Comparison of ENCODE assay signal across 2 fruit fly cellular contexts in genomic region chr3L:3862504-3863380, dm6.
TF ChIP-seq lines count a peak whose summit lies in the region.

No protein-coding gene starts in this region.

TF ChIP-seq in whole organism, embryonic, 481 proteins besides CTCF, POLR2A, EP300 and RAD21 (continued from another document and continues in another):
- TF ChIP-seq Oli (tag; optimal IDR thresholded peaks at IDR 0.05; lab: Kevin White, UChicago), result peak; percentile 78
- TF ChIP-seq tna (GFP tag; IDR thresholded peaks at IDR 0.05; lab: Robert Waterston, UW; ENCODE audit: partially characterized antibody), result no peak
- peak; percentile 74 for TF ChIP-seq CG13894 (tag; optimal IDR thresholded peaks at IDR 0.05; lab: Kevin White, UChicago)
- TF ChIP-seq Ets97D (GFP tag; optimal IDR thresholded peaks at IDR 0.05; lab: Kevin White, UChicago), result no peak
- TF ChIP-seq Asciz (GFP tag; optimal IDR thresholded peaks at IDR 0.05; lab: Kevin White, UChicago), result peak; percentile 16
- TF ChIP-seq CG31365 (tag; optimal IDR thresholded peaks at IDR 0.05; lab: Kevin White, UChicago), result no peak
- peak; percentile 35 for TF ChIP-seq CG15269 (tag; optimal IDR thresholded peaks at IDR 0.05; lab: Kevin White, UChicago)
- no peak for TF ChIP-seq gro (GFP tag; optimal IDR thresholded peaks at IDR 0.05; lab: Kevin White, UChicago)
- no peak for TF ChIP-seq HmgD (GFP tag; optimal IDR thresholded peaks at IDR 0.05; lab: Kevin White, UChicago)
- peak; percentile 56 for TF ChIP-seq CG18476 (GFP tag; optimal IDR thresholded peaks at IDR 0.05; lab: Kevin White, UChicago)
- TF ChIP-seq fd3F (GFP tag; optimal IDR thresholded peaks at IDR 0.05; lab: Kevin White, UChicago), result no peak
- TF ChIP-seq croc (GFP tag; conservative IDR thresholded peaks at IDR 0.05; lab: Robert Waterston, UW), result peak; percentile 69
- TF ChIP-seq CG15514 (GFP tag; optimal IDR thresholded peaks at IDR 0.05; lab: Kevin White, UChicago), result no peak
- TF ChIP-seq CG30020 (tag; optimal IDR thresholded peaks at IDR 0.05; lab: Kevin White, UChicago), result peak; percentile 15
- TF ChIP-seq en (GFP tag; optimal IDR thresholded peaks at IDR 0.05; lab: Kevin White, UChicago), result peak; percentile 28
- peak; percentile 81 for TF ChIP-seq grn (GFP tag; optimal IDR thresholded peaks at IDR 0.05; lab: Kevin White, UChicago)
- TF ChIP-seq Lhr (GFP tag; optimal IDR thresholded peaks at IDR 0.05; lab: Kevin White, UChicago), result peak; percentile 55
- 0 out of 3 replicates have a peak, but pooled peaks have one; percentile 28 for TF ChIP-seq CG11093 (GFP tag; IDR thresholded peaks at IDR 0.05; lab: Robert Waterston, UW)
- TF ChIP-seq CG12659 (GFP tag; optimal IDR thresholded peaks at IDR 0.05; lab: Kevin White, UChicago), result peak; percentile 29
- TF ChIP-seq disco-r (GFP tag; optimal IDR thresholded peaks at IDR 0.05; lab: Kevin White, UChicago), result no peak
- TF ChIP-seq ap (GFP tag; IDR thresholded peaks at IDR 0.05; lab: Robert Waterston, UW), result peak; percentile 31; the same call in 1 of the 2 replicates
- TF ChIP-seq grau (tag; optimal IDR thresholded peaks at IDR 0.05; lab: Kevin White, UChicago), result peak; percentile 72
- TF ChIP-seq gsb (GFP tag; IDR thresholded peaks at IDR 0.05; lab: Robert Waterston, UW), result no peak
- TF ChIP-seq CG1024 (GFP tag; IDR thresholded peaks at IDR 0.05; lab: Robert Waterston, UW), result peak; percentile 61; the same call in 1 of the 2 replicates
- peak; percentile 74 for TF ChIP-seq Xbp1 (GFP tag; optimal IDR thresholded peaks at IDR 0.05; lab: Kevin White, UChicago)
- no peak for TF ChIP-seq CG32532 (GFP tag; IDR thresholded peaks at IDR 0.05; lab: Robert Waterston, UW)
- TF ChIP-seq CG10274 (GFP tag; optimal IDR thresholded peaks at IDR 0.05; lab: Kevin White, UChicago), result no peak
- no peak for TF ChIP-seq zen2 (GFP tag; IDR thresholded peaks at IDR 0.05; lab: Robert Waterston, UW; ENCODE audit: partially characterized antibody)
- TF ChIP-seq nerfin-2 (GFP tag; IDR thresholded peaks at IDR 0.05; lab: Robert Waterston, UW; ENCODE audit: partially characterized antibody), result no peak
- peak; percentile 87 for TF ChIP-seq D19A (tag; optimal IDR thresholded peaks at IDR 0.05; lab: Kevin White, UChicago)
- TF ChIP-seq chm (GFP tag; IDR thresholded peaks at IDR 0.05; lab: Robert Waterston, UW), result peak; percentile 71; the same call in 1 of the 2 replicates
- peak; percentile 69 for TF ChIP-seq trem (tag; optimal IDR thresholded peaks at IDR 0.05; lab: Kevin White, UChicago)
- TF ChIP-seq CG17385 (GFP tag; optimal IDR thresholded peaks at IDR 0.05; lab: Kevin White, UChicago), result peak; percentile 49
- no peak for TF ChIP-seq fd102C (GFP tag; optimal IDR thresholded peaks at IDR 0.05; lab: Kevin White, UChicago)
- TF ChIP-seq sim (GFP tag; IDR thresholded peaks at IDR 0.05; lab: Robert Waterston, UW), result peak; percentile 37; the same call in 1 of the 2 replicates
- no peak for TF ChIP-seq CG6765 (GFP tag; optimal IDR thresholded peaks at IDR 0.05; lab: Kevin White, UChicago)
- TF ChIP-seq bbx (GFP tag; IDR thresholded peaks at IDR 0.05; lab: Robert Waterston, UW; ENCODE audit: partially characterized antibody), result no peak
- TF ChIP-seq Doc2 (GFP tag; IDR thresholded peaks at IDR 0.05; lab: Robert Waterston, UW), result no peak
- peak; percentile 35 for TF ChIP-seq CG30403 (GFP tag; optimal IDR thresholded peaks at IDR 0.05; lab: Kevin White, UChicago)
- TF ChIP-seq NfI (GFP tag; optimal IDR thresholded peaks at IDR 0.05; lab: Kevin White, UChicago), result peak; percentile 41
- TF ChIP-seq fru (optimal IDR thresholded peaks at IDR 0.05; lab: Kevin White, UChicago), result no peak
- TF ChIP-seq Nf-YC (tag; optimal IDR thresholded peaks at IDR 0.05; lab: Kevin White, UChicago), result no peak
- TF ChIP-seq CG6683 (GFP tag; optimal IDR thresholded peaks at IDR 0.05; lab: Kevin White, UChicago), result no peak
- TF ChIP-seq mirr (GFP tag; optimal IDR thresholded peaks at IDR 0.05; lab: Kevin White, UChicago), result no peak
- TF ChIP-seq CG4730 (GFP tag; IDR thresholded peaks at IDR 0.05; lab: Robert Waterston, UW), result no peak
- peak; percentile 75 for TF ChIP-seq Blimp-1 (GFP tag; optimal IDR thresholded peaks at IDR 0.05; lab: Kevin White, UChicago)
- no peak for TF ChIP-seq Elba2 (GFP tag; optimal IDR thresholded peaks at IDR 0.05; lab: Kevin White, UChicago)
- peak; percentile 21 for TF ChIP-seq sqz (GFP tag; optimal IDR thresholded peaks at IDR 0.05; lab: Kevin White, UChicago)
- TF ChIP-seq CG2889 (GFP tag; IDR thresholded peaks at IDR 0.05; lab: Robert Waterston, UW), result no peak
- TF ChIP-seq pzg (GFP tag; optimal IDR thresholded peaks at IDR 0.05; lab: Kevin White, UChicago), result no peak
- TF ChIP-seq ato (GFP tag; IDR thresholded peaks at IDR 0.05; lab: Robert Waterston, UW; ENCODE audit: partially characterized antibody), result no peak
- no peak for TF ChIP-seq Dek (tag; optimal IDR thresholded peaks at IDR 0.05; lab: Kevin White, UChicago)
- peak; percentile 38 for TF ChIP-seq HHEX (GFP tag; optimal IDR thresholded peaks at IDR 0.05; lab: Kevin White, UChicago)
- TF ChIP-seq unc-4 (GFP tag; IDR thresholded peaks at IDR 0.05; lab: Robert Waterston, UW; ENCODE audit: partially characterized antibody), result no peak
- TF ChIP-seq CG2199 (GFP tag; IDR thresholded peaks at IDR 0.05; lab: Robert Waterston, UW), result no peak
- TF ChIP-seq CG4424 (GFP tag; optimal IDR thresholded peaks at IDR 0.05; lab: Kevin White, UChicago), result peak; percentile 47
- no peak for TF ChIP-seq CG2116 (GFP tag; optimal IDR thresholded peaks at IDR 0.05; lab: Kevin White, UChicago)
- TF ChIP-seq CG17359 (tag; optimal IDR thresholded peaks at IDR 0.05; lab: Kevin White, UChicago), result peak; percentile 40
- TF ChIP-seq CG7357 (GFP tag; IDR thresholded peaks at IDR 0.05; lab: Robert Waterston, UW), result peak; percentile 50; the same call in 1 of the 3 replicates
- no peak for TF ChIP-seq Poxn (GFP tag; IDR thresholded peaks at IDR 0.05; lab: Robert Waterston, UW)
- TF ChIP-seq CG4360 (GFP tag; IDR thresholded peaks at IDR 0.05; lab: Robert Waterston, UW), result peak; percentile 28
- TF ChIP-seq CG2712 (tag; optimal IDR thresholded peaks at IDR 0.05; lab: Kevin White, UChicago), result peak; percentile 84
- TF ChIP-seq Gug (GFP tag; IDR thresholded peaks at IDR 0.05; lab: Robert Waterston, UW), result no peak
- TF ChIP-seq Pdp1 (GFP tag; optimal IDR thresholded peaks at IDR 0.05; lab: Kevin White, UChicago), result peak in 1 of 2 experiments; percentile 75
- TF ChIP-seq CG8944 (GFP tag; optimal IDR thresholded peaks at IDR 0.05; lab: Kevin White, UChicago), result peak; percentile 58
- TF ChIP-seq CG30431 (GFP tag; optimal IDR thresholded peaks at IDR 0.05; lab: Kevin White, UChicago), result peak; percentile 49

TF ChIP-seq in whole organism, prepupa, 60 proteins besides CTCF, POLR2A, EP300 and RAD21 (continued from another document):
- TF ChIP-seq acj6 (GFP tag; optimal IDR thresholded peaks at IDR 0.05; lab: Kevin White, UChicago), result peak; percentile 38
- TF ChIP-seq CG31627 (GFP tag; optimal IDR thresholded peaks at IDR 0.05; lab: Kevin White, UChicago), result peak; percentile 24
- TF ChIP-seq svp (GFP tag; lab: Kevin White, UChicago), result peak; percentile 63
- TF ChIP-seq Eip75B (GFP tag; optimal IDR thresholded peaks at IDR 0.05; lab: Kevin White, UChicago), result no peak
- TF ChIP-seq Eip93F (GFP tag; optimal IDR thresholded peaks at IDR 0.05; lab: Kevin White, UChicago), result no peak
- no peak for TF ChIP-seq eg (GFP tag; IDR thresholded peaks at IDR 0.05; lab: Robert Waterston, UW)
- TF ChIP-seq CG34406 (GFP tag; optimal IDR thresholded peaks at IDR 0.05; lab: Kevin White, UChicago), result peak; percentile 16
- peak; percentile 41 for TF ChIP-seq CG3919 (GFP tag; optimal IDR thresholded peaks at IDR 0.05; lab: Kevin White, UChicago)
- peak; percentile 31 for TF ChIP-seq CG32006 (GFP tag; optimal IDR thresholded peaks at IDR 0.05; lab: Kevin White, UChicago)
- no peak for TF ChIP-seq CG11294 (GFP tag; IDR thresholded peaks at IDR 0.05; lab: Robert Waterston, UW)
- no peak for TF ChIP-seq CG6276 (GFP tag; optimal IDR thresholded peaks at IDR 0.05; lab: Kevin White, UChicago)
- peak; percentile 14 for TF ChIP-seq Hr39 (GFP tag; optimal IDR thresholded peaks at IDR 0.05; lab: Kevin White, UChicago)
- TF ChIP-seq Smox (GFP tag; optimal IDR thresholded peaks at IDR 0.05; lab: Kevin White, UChicago), result no peak
- TF ChIP-seq dac (GFP tag; optimal IDR thresholded peaks at IDR 0.05; lab: Kevin White, UChicago), result no peak
- 0 out of 3 replicates have a peak, but pooled peaks have one; percentile 53 for TF ChIP-seq CG6163 (GFP tag; IDR thresholded peaks at IDR 0.05; lab: Robert Waterston, UW)
- no peak for TF ChIP-seq CG4318 (GFP tag; optimal IDR thresholded peaks at IDR 0.05; lab: Kevin White, UChicago)
- no peak for TF ChIP-seq Ets21C (GFP tag; optimal IDR thresholded peaks at IDR 0.05; lab: Kevin White, UChicago)
TF ChIP-seq in whole organism, prepupa: peak in this region for 23.
